Worm (Caenorhabditis elegans) whole organism, L4/young adult: ENCODE results near the gene ZK180.6.

Experiments
- W03F9.2 ChIP-seq: fragments of 150-350 bp; optimal IDR thresholded peaks from 2 replicates; lab custom pipeline; 2014; ENCODE audit warnings: missing biosample characterization, missing genetic modification characterization
- dao-5 ChIP-seq: sonication (generic microtip); optimal IDR thresholded peaks from 2 replicates; lab custom pipeline; 2016; ENCODE audit warnings: missing genotype, missing genetic modification characterization, moderate library complexity, missing compliant biosample characterization
- him-1 ChIP-seq: sonication (generic microtip); optimal IDR thresholded peaks from 2 replicates; lab custom pipeline; 2016; ENCODE audit warnings: missing genotype, missing genetic modification reagents, missing genetic modification characterization, missing compliant biosample characterization

DNA sequence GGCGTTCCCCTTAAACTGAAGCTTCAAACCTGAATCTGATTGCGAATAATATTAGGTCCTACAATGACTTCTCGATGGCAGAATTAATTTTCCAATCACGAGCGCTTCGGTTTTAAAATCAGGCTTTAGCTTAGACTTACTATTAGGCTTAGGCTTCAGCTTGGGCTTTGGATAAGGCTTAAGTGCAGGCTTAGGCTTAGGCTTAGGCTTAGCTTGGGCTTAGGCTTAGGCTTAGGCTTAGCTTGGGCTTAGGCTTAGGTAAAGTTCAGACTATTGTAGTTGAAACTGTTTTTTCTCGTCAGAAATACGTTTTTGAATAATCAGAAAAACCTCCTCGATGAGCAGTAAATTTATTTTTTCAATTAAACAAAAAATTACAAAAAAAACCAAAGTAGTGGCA, 1.9 kb upstream of the ZK180.6 start:
- TF ChIP-seq W03F9.2: no peak
- TF ChIP-seq dao-5 (tag; lab: Kevin White, UChicago): no peak
- TF ChIP-seq him-1 (tag; lab: Kevin White, UChicago): no peak
